Worm (Caenorhabditis elegans) whole organism, L1 larva: ENCODE measurements around the gene C01B10.3.

ENCODE experiments used
- F16B12.6 ChIP-seq: fragments of 150-350 bp; optimal IDR thresholded peaks from 2 replicates; lab custom pipeline; 2014; ENCODE audit warnings: missing biosample characterization, missing genetic modification characterization
- ama-1 ChIP-seq: fragments of 150-350 bp; optimal IDR thresholded peaks from 2 replicates; lab custom pipeline; 2014
- blmp-1 ChIP-seq: fragments of 150-350 bp; optimal IDR thresholded peaks from 2 replicates; lab custom pipeline; 2014; ENCODE audit warnings: missing biosample characterization, missing genetic modification characterization
- ceh-63 ChIP-seq: fragments of 200-800 bp; sonication (Bioruptor generic); optimal IDR thresholded peaks from 2 replicates; lab custom pipeline; 2018; ENCODE audit warnings: mild to moderate bottlenecking, missing genetic modification characterization, missing compliant biosample characterization
- ceh-8 ChIP-seq: fragments of 200-800 bp; sonication (Bioruptor generic); optimal IDR thresholded peaks from 2 replicates; lab custom pipeline; 2018; ENCODE audit warnings: mild to moderate bottlenecking, missing genetic modification characterization, moderate library complexity, missing compliant biosample characterization
- ceh-88 ChIP-seq: fragments of 200-800 bp; sonication (Bioruptor generic); IDR thresholded peaks from 2 replicates; pipeline ENCODE4 v1.3.6; 2022; ENCODE audit warnings: missing genetic modification characterization, missing compliant biosample characterization
- ces-1 ChIP-seq: fragments of 150-350 bp; optimal IDR thresholded peaks from 2 replicates; lab custom pipeline; 2014; ENCODE audit warnings: missing biosample characterization, missing genetic modification reagents, missing genetic modification characterization
- dpl-1 ChIP-seq, 3 experiments: fragments of 150-350 bp in 2 of 3; sonication (generic microtip) in 1 of 3; optimal IDR thresholded peaks; 2 replicates each; lab custom pipeline; 2014 to 2017; ENCODE audit warnings: missing biosample characterization in 3 of 3, missing genetic modification characterization in 3 of 3, missing genetic modification reagents in 3 of 3
- efl-1 ChIP-seq, 4 experiments: fragments of 150-350 bp; optimal IDR thresholded peaks in 3 of 4; peaks in 1 of 4; 1 replicate in 1 of 4; 2 replicates in 3 of 4; lab custom pipeline; 2014; ENCODE audit warnings: missing biosample characterization in 2 of 4, missing genetic modification characterization in 2 of 4, missing genetic modification reagents in 2 of 4
- egl-13 ChIP-seq: sonication (generic microtip); optimal IDR thresholded peaks from 2 replicates; lab custom pipeline; 2016; ENCODE audit warnings: missing genotype, missing genetic modification reagents, missing genetic modification characterization, missing compliant biosample characterization
- egl-27 ChIP-seq, 2 experiments: fragments of 150-350 bp in 1 of 2; sonication (generic microtip); optimal IDR thresholded peaks; 3 replicates each; lab custom pipeline; 2017 to 2018; ENCODE audit warnings: missing biosample characterization in 2 of 2, missing genetic modification characterization in 2 of 2, missing genetic modification reagents in 2 of 2
- elt-2 ChIP-seq: sonication (generic microtip); optimal IDR thresholded peaks from 2 replicates; lab custom pipeline; 2016; ENCODE audit warnings: missing genetic modification characterization, mild to moderate bottlenecking, inconsistent platforms, missing compliant biosample characterization, missing genetic modification reagents
- elt-3 ChIP-seq, 6 experiments: fragments of 150-350 bp in 1 of 6; sonication (generic microtip); optimal IDR thresholded peaks; 2 replicates each; lab custom pipeline; 2017 to 2018; ENCODE audit warnings: missing biosample characterization in 6 of 6, missing genetic modification characterization in 6 of 6, inconsistent platforms in 1 of 6
- grh-1 ChIP-seq: fragments of 200-800 bp; sonication (Bioruptor generic); IDR thresholded peaks from 2 replicates; pipeline ENCODE4 v1.3.6; 2022; ENCODE audit warnings: missing genetic modification reagents, missing genetic modification characterization, missing compliant biosample characterization
- irx-1 ChIP-seq: sonication (generic microtip); optimal IDR thresholded peaks from 2 replicates; lab custom pipeline; 2016; ENCODE audit warnings: missing genetic modification characterization, missing compliant biosample characterization
- lin-13 ChIP-seq: fragments of 150-350 bp; optimal IDR thresholded peaks from 2 replicates; lab custom pipeline; 2014; ENCODE audit warnings: missing biosample characterization, missing genetic modification reagents, missing genetic modification characterization
- lin-14 ChIP-seq: fragments of 200-800 bp; sonication (Bioruptor generic); optimal IDR thresholded peaks from 2 replicates; lab custom pipeline; 2018; ENCODE audit warnings: mild to moderate bottlenecking, missing genetic modification characterization, moderate library complexity, missing compliant biosample characterization
- lin-35 ChIP-seq, 2 experiments: fragments of 150-350 bp; optimal IDR thresholded peaks; 2 replicates each; lab custom pipeline; 2014; ENCODE audit warnings: missing biosample characterization in 2 of 2, missing genetic modification characterization in 2 of 2, missing genetic modification reagents in 2 of 2
- mab-9 ChIP-seq: fragments of 200-800 bp; sonication (Bioruptor generic); IDR thresholded peaks from 2 replicates; pipeline ENCODE4 v1.3.6; 2022; ENCODE audit warnings: missing genetic modification reagents, missing genetic modification characterization, missing compliant biosample characterization
- mep-1 ChIP-seq: fragments of 150-350 bp; optimal IDR thresholded peaks from 2 replicates; lab custom pipeline; 2014; ENCODE audit warnings: missing biosample characterization, missing genetic modification characterization
- nhr-20 ChIP-seq: sonication (generic microtip); optimal IDR thresholded peaks from 2 replicates; lab custom pipeline; 2016; ENCODE audit warnings: mild to moderate bottlenecking, missing genetic modification characterization, missing compliant biosample characterization
- nhr-71 ChIP-seq: sonication (generic microtip); optimal IDR thresholded peaks from 2 replicates; lab custom pipeline; 2016; ENCODE audit warnings: mild to moderate bottlenecking, missing genetic modification characterization, moderate library complexity, missing compliant biosample characterization
- nhr-76 ChIP-seq: sonication (generic microtip); optimal IDR thresholded peaks from 2 replicates; lab custom pipeline; 2017; ENCODE audit warnings: missing biosample characterization, missing genetic modification characterization
- nhr-77 ChIP-seq: fragments of 150-350 bp; optimal IDR thresholded peaks from 2 replicates; lab custom pipeline; 2014; ENCODE audit warnings: missing biosample characterization, missing genetic modification characterization
- nhr-84 ChIP-seq: sonication (generic microtip); optimal IDR thresholded peaks from 2 replicates; lab custom pipeline; 2017; ENCODE audit warnings: missing biosample characterization, missing genetic modification characterization
- nhr-85 ChIP-seq: sonication (generic microtip); peaks from one replicate; lab custom pipeline; 2016; ENCODE audit warnings: missing genetic modification characterization, inconsistent platforms, missing compliant biosample characterization
- pag-3 ChIP-seq: sonication (generic microtip); optimal IDR thresholded peaks from 2 replicates; lab custom pipeline; 2017; ENCODE audit warnings: missing genetic modification characterization, mild to moderate bottlenecking, missing compliant biosample characterization, antibody characterized with exemption, borderline replicate concordance; ENCODE audit not compliant: insufficient read depth
- pqm-1 ChIP-seq: sonication (generic microtip); optimal IDR thresholded peaks from 3 replicates; lab custom pipeline; 2017; ENCODE audit warnings: missing biosample characterization, missing genetic modification characterization
- swsn-7 ChIP-seq: sonication (generic microtip); optimal IDR thresholded peaks from 2 replicates; lab custom pipeline; 2016; ENCODE audit warnings: missing genetic modification characterization, missing compliant biosample characterization
- tbx-2 ChIP-seq: sonication (generic microtip); optimal IDR thresholded peaks from 2 replicates; lab custom pipeline; 2016; ENCODE audit warnings: missing genetic modification characterization, missing compliant biosample characterization
- tlp-1 ChIP-seq: fragments of 150-350 bp; optimal IDR thresholded peaks from 2 replicates; lab custom pipeline; 2014; ENCODE audit warnings: missing biosample characterization, missing genetic modification characterization
- unc-130 ChIP-seq: fragments of 150-350 bp; optimal IDR thresholded peaks from 2 replicates; lab custom pipeline; 2017; ENCODE audit warnings: missing biosample characterization, missing genetic modification characterization, inconsistent platforms
- unc-62 ChIP-seq: fragments of 150-350 bp; optimal IDR thresholded peaks from 2 replicates; lab custom pipeline; 2014; ENCODE audit warnings: missing biosample characterization, missing genetic modification reagents, missing genetic modification characterization
- unc-86 ChIP-seq: sonication (generic microtip); optimal IDR thresholded peaks from 2 replicates; lab custom pipeline; 2016; ENCODE audit warnings: missing genetic modification characterization, missing compliant biosample characterization
- unc-98 ChIP-seq: fragments of 200-800 bp; sonication (Bioruptor generic); IDR thresholded peaks from 2 replicates; pipeline ENCODE4 v1.3.6; 2022; ENCODE audit warnings: missing genetic modification characterization, missing compliant biosample characterization
- zip-4 ChIP-seq: fragments of 200-800 bp; sonication (Bioruptor generic); optimal IDR thresholded peaks from 2 replicates; lab custom pipeline; 2018; ENCODE audit warnings: mild to moderate bottlenecking, missing genetic modification characterization, moderate library complexity, missing compliant biosample characterization
- ztf-11 ChIP-seq, 2 experiments: sonication (generic microtip); optimal IDR thresholded peaks; 2 replicates each; lab custom pipeline; 2016 to 2017; ENCODE audit warnings: missing genetic modification characterization in 2 of 2, missing biosample characterization in 1 of 2, missing compliant biosample characterization in 1 of 2
- ztf-4 ChIP-seq: fragments of 150-350 bp; optimal IDR thresholded peaks from 2 replicates; lab custom pipeline; 2014; ENCODE audit warnings: missing biosample characterization, missing genetic modification characterization

The C01B10.3 gene

DNA sequence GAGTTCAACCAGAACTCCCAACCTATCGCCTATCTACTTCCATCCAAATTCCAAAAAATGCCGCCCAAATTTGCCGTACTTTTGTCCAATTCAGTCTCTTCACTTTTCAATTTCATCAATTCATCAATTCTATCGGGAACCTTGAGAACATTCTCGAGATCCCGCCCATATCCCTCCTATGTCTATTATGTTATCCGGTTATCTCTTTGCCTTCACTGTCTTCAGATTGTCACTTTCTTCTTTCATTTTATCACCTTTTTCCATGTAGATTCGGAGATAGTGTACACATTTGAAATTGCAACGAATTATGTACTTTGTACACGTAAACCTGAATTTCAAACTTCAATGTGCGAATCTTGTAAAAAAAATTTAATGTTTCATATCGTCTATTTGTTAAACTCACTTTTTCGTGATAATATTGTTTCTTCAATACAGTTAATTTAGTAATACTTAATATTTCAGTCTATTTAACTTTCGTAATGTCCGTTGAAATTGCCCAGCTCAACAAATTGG is 36.4 kb upstream of the C01B10.3 start, which contains the start of gene C01B10.11 (continued):
- no peak for TF ChIP-seq ztf-4 (tag; lab: Kevin White, UChicago)
- TF ChIP-seq nhr-85 (tag; lab: Kevin White, UChicago): peak; percentile 78
- TF ChIP-seq blmp-1: peak; percentile 96
- no peak for TF ChIP-seq pqm-1 (tag; lab: Kevin White, UChicago)
- TF ChIP-seq, all 84 proteins: peak for 10

DNA sequence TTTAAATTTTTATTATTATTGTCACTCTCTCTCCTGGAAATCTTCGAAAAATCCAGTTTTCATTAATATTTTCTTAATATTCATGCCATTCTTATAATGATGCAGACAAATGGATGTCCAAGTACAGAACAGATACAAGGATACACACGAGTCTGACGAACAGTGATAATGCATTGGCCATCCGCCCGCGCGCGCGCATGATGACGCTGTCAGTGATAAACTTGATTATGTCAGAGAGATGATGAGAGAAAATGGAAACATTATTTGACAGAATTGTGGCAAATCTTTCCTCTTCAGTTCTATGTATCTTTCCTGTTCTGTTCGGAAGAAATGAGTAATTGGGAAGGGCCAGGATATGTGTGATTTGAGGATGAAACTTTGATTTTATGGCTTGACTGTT is 34.6 kb upstream of the C01B10.3 start:
- no peak for TF ChIP-seq dpl-1 (GFP tag; optimal IDR thresholded peaks at IDR 0.05; lab: Kevin White, UChicago)
- peak; percentile 82 for TF ChIP-seq blmp-1
- TF ChIP-seq elt-3 (tag; optimal IDR thresholded peaks at IDR 0.05; lab: Kevin White, UChicago): peak in 3 of 6 experiments; percentile 1 to 63 (median 28)
- TF ChIP-seq nhr-85 (tag; lab: Kevin White, UChicago): peak; percentile 65
- peak; percentile 60 for TF ChIP-seq lin-14 (GFP tag; lab: Kevin White, UChicago)
- peak; percentile 18 for TF ChIP-seq ztf-4 (tag; lab: Kevin White, UChicago)
- TF ChIP-seq lin-35 (GFP tag; optimal IDR thresholded peaks at IDR 0.05; lab: Kevin White, UChicago): peak in 1 of 2 experiments; percentile 34
- TF ChIP-seq ces-1 (GFP tag; lab: Kevin White, UChicago): no peak
- TF ChIP-seq, all 84 proteins: peak for 6

DNA sequence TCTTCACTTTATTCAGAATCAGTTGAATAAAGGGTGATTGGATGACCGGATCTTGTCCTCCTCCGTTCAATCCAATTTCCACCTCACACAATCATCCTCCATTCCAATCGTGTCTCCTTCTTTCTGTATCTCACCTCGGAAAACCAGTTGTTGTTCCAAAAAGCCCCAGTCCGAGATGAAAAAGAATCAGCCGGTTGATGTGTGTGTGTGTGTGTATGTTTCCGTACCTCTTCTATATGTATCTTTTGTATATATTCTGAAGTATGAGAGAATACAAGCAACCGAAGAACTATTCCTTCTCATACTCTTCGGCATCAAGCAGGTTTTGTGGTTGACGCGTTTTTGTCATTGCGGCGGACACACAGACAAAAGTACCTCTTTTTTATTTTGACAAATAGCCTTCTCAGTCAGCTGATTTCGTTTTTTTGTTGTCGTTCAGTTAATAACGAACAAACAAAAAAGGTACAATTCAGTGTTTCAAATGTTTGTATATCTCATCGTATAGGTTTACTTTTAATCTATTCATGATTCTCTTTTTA is 32.6 kb upstream of the C01B10.3 start:
- TF ChIP-seq blmp-1 (peak; percentile 81), lin-35 (GFP tag; optimal IDR thresholded peaks at IDR 0.05; lab: Kevin White, UChicago) (peak in 1 of 2 experiments; percentile 35), elt-3 (tag; optimal IDR thresholded peaks at IDR 0.05; lab: Kevin White, UChicago) (peak in 1 of 6 experiments; percentile 42), nhr-85 (tag; lab: Kevin White, UChicago) (peak; percentile 84), grh-1 (GFP tag; lab: Robert Waterston, UW) (0 out of 2 replicates have a peak, but pooled peaks have one; percentile 23), nhr-20 (tag; lab: Kevin White, UChicago) (no peak), pag-3 (tag; lab: Kevin White, UChicago) (peak; percentile 3), lin-14 (GFP tag; lab: Kevin White, UChicago) (peak; percentile 64), mep-1 (tag; lab: Kevin White, UChicago) (peak; percentile 28), nhr-71 (tag; lab: Kevin White, UChicago) (no peak), ztf-4 (tag; lab: Kevin White, UChicago) (peak; percentile 15)

DNA sequence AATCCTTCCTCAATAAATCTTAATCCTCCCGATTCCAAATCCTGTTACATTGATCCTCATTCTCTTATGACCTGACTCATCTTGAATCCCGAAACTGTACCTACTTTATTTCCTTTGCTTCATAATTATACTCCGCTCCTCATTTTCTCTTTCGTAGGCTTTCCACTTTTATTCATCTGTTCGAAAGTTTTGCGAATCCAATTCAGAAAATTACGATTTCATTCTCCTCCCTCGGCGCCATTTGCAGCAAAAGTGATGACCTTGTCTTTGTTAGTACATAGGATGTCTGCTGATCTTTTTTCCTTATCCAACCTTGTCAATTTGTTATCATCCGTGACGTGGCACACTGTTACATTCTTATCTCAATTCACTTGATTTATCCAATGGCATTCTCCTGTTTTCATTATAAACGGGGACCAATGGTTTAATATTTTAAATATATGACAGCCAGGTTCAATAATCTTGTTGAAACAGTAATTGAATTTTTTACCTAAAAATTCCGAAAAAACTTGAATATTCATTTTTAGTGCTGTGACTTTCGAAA is 31.4 kb upstream of the C01B10.3 start:
- TF ChIP-seq pag-3 (tag; lab: Kevin White, UChicago): peak; percentile 64
- no peak for TF ChIP-seq unc-130 (tag; lab: Kevin White, UChicago)
- TF ChIP-seq unc-62 (GFP tag; lab: Kevin White, UChicago): no peak
- peak in 4 of 6 experiments; percentile 73 to 89 (median 84) for TF ChIP-seq elt-3 (tag; optimal IDR thresholded peaks at IDR 0.05; lab: Kevin White, UChicago)
- no peak for TF ChIP-seq egl-13 (tag; lab: Kevin White, UChicago)
- no peak for TF ChIP-seq grh-1 (GFP tag; lab: Robert Waterston, UW)
- no peak for TF ChIP-seq nhr-84 (tag; lab: Kevin White, UChicago)
- TF ChIP-seq lin-14 (GFP tag; lab: Kevin White, UChicago): peak; percentile 52
- no peak for TF ChIP-seq tlp-1
- TF ChIP-seq elt-2 (tag; lab: Kevin White, UChicago): no peak
- no peak for TF ChIP-seq unc-86
- peak; percentile 87 for TF ChIP-seq blmp-1
- no peak for TF ChIP-seq efl-1 (optimal IDR thresholded peaks at IDR 0.05; lab: Kevin White, UChicago)
- TF ChIP-seq efl-1 (GFP tag; optimal IDR thresholded peaks at IDR 0.05 in 1 of 2; lab: Kevin White, UChicago): peak in 1 of 2 experiments; percentile 77
- TF ChIP-seq ceh-63: no peak
- TF ChIP-seq nhr-20 (tag; lab: Kevin White, UChicago): peak; percentile 2
- TF ChIP-seq, all 84 proteins: peak for 6

DNA sequence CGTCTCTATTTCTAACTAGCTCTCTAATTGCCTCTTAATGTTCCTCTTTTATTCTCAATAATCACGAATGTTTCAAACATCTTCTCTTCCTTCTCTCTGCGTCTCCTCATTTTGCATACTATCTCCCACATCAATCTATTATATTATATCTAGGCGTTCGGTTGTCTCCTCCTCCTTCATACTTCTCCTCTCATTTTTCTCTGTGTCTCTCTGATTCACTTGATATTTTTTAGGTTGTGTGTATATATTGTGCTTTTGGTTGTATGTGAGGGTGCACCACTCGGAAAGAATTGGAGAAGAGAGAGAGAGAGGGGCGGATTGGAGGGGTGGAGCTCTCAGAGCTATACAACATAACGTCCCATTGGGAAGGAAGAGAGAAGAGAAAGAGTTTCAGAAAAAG is 27.5 kb upstream of the C01B10.3 start:
- no peak for TF ChIP-seq egl-27 (tag; optimal IDR thresholded peaks at IDR 0.05; lab: Kevin White, UChicago)
- peak in 1 of 2 experiments; percentile 43 for TF ChIP-seq ztf-11 (tag; optimal IDR thresholded peaks at IDR 0.05; lab: Kevin White, UChicago)
- peak; percentile 14 for TF ChIP-seq tbx-2
- TF ChIP-seq pqm-1 (tag; lab: Kevin White, UChicago): no peak
- no peak for TF ChIP-seq nhr-71 (tag; lab: Kevin White, UChicago)
- no peak for TF ChIP-seq ceh-8 (GFP tag; lab: Kevin White, UChicago)
- TF ChIP-seq swsn-7 (tag; lab: Kevin White, UChicago): no peak
- no peak for TF ChIP-seq ces-1 (GFP tag; lab: Kevin White, UChicago)
- TF ChIP-seq elt-3 (tag; optimal IDR thresholded peaks at IDR 0.05; lab: Kevin White, UChicago): no peak
- TF ChIP-seq zip-4 (GFP tag; lab: Kevin White, UChicago): no peak
- no peak for TF ChIP-seq elt-2 (tag; lab: Kevin White, UChicago)
- TF ChIP-seq ama-1: no peak
- peak; percentile 73 for TF ChIP-seq lin-14 (GFP tag; lab: Kevin White, UChicago)
- TF ChIP-seq grh-1 (GFP tag; lab: Robert Waterston, UW): no peak
- no peak for TF ChIP-seq unc-62 (GFP tag; lab: Kevin White, UChicago)
- TF ChIP-seq lin-13 (GFP tag; lab: Kevin White, UChicago): no peak
- TF ChIP-seq nhr-77 (tag; lab: Kevin White, UChicago): no peak
- TF ChIP-seq ceh-88 (GFP tag; lab: Robert Waterston, UW): no peak
- no peak for TF ChIP-seq irx-1
- no peak for TF ChIP-seq nhr-76 (tag; lab: Kevin White, UChicago)
- TF ChIP-seq mab-9: no peak
- TF ChIP-seq F16B12.6 (tag; lab: Kevin White, UChicago): no peak
- no peak for TF ChIP-seq unc-98 (GFP tag; lab: Robert Waterston, UW)
